Worm (Caenorhabditis elegans) whole organism, young adult: ENCODE measurements around the gene Y47D7A.18.

ENCODE experiments used
- B0261.1 ChIP-seq: sonication (generic microtip); optimal IDR thresholded peaks from 2 replicates; lab custom pipeline; 2016; ENCODE audit warnings: mild to moderate bottlenecking, missing genetic modification characterization, moderate library complexity, missing compliant biosample characterization
- B0336.3 ChIP-seq: fragments of 200-800 bp; sonication (Bioruptor generic); IDR thresholded peaks from 2 replicates; pipeline ENCODE4 v1.3.6; 2022; ENCODE audit warnings: missing genetic modification characterization, missing compliant biosample characterization
- C06A6.2 ChIP-seq: fragments of 200-800 bp; sonication (Bioruptor generic); conservative IDR thresholded peaks from 2 replicates; pipeline ENCODE4 v1.3.6; 2022; ENCODE audit warnings: missing genetic modification characterization, missing compliant biosample characterization
- D2030.7 ChIP-seq: fragments of 200-800 bp; sonication (Bioruptor generic); IDR thresholded peaks from 2 replicates; pipeline ENCODE4 v1.3.6; 2022; ENCODE audit warnings: missing genetic modification reagents, missing genetic modification characterization, missing compliant biosample characterization
- F23B12.7 ChIP-seq: sonication (generic microtip); optimal IDR thresholded peaks from 2 replicates; lab custom pipeline; 2017; ENCODE audit warnings: missing genetic modification characterization, mild to moderate bottlenecking, missing compliant biosample characterization, antibody characterized with exemption, moderate library complexity; ENCODE audit not compliant: insufficient read depth
- F33H1.4 ChIP-seq: fragments of 200-800 bp; sonication (Bioruptor generic); IDR thresholded peaks from 2 replicates; pipeline ENCODE4 v1.3.6; 2022; ENCODE audit warnings: missing genetic modification reagents, missing genetic modification characterization, missing compliant biosample characterization
- F52B5.7 ChIP-seq: sonication (generic microtip); optimal IDR thresholded peaks from 2 replicates; lab custom pipeline; 2016; ENCODE audit warnings: mild to moderate bottlenecking, missing genetic modification characterization, missing compliant biosample characterization
- T26A5.8 ChIP-seq: sonication (generic microtip); optimal IDR thresholded peaks from 2 replicates; lab custom pipeline; 2016; ENCODE audit warnings: missing genetic modification characterization, missing compliant biosample characterization
- Y79H2A.3 ChIP-seq: fragments of 200-800 bp; sonication (Bioruptor generic); conservative IDR thresholded peaks from 2 replicates; pipeline ENCODE4 v1.3.6; 2022; ENCODE audit warnings: missing genetic modification reagents, missing genetic modification characterization, missing compliant biosample characterization
- ama-1 ChIP-seq, 3 experiments: fragments of 150-350 bp in 1 of 3; sonication (generic microtip) in 2 of 3; optimal IDR thresholded peaks; 2 replicates each; lab custom pipeline; 2014 to 2018; ENCODE audit warnings: missing biosample characterization in 2 of 3, missing genetic modification characterization in 2 of 3, missing genetic modification reagents in 2 of 3
- bed-2 ChIP-seq: fragments of 200-800 bp; sonication (Bioruptor generic); IDR thresholded peaks from 2 replicates; pipeline ENCODE4 v1.3.6; 2022; ENCODE audit warnings: missing genetic modification reagents, missing genetic modification characterization, missing compliant biosample characterization
- ceh-27 ChIP-seq: fragments of 200-800 bp; sonication (Bioruptor generic); optimal IDR thresholded peaks from 2 replicates; lab custom pipeline; 2018; ENCODE audit warnings: mild to moderate bottlenecking, missing genetic modification characterization, moderate library complexity, missing compliant biosample characterization
- dpff-1 ChIP-seq: sonication (generic microtip); optimal IDR thresholded peaks from 2 replicates; lab custom pipeline; 2017; ENCODE audit warnings: mild to moderate bottlenecking, missing genetic modification characterization, missing compliant biosample characterization
- ekl-4 ChIP-seq: fragments of 200-800 bp; sonication (Bioruptor generic); IDR thresholded peaks from 2 replicates; pipeline ENCODE4 v1.3.6; 2022; ENCODE audit warnings: missing genetic modification reagents, missing genetic modification characterization, missing compliant biosample characterization
- ets-4 ChIP-seq: fragments of 200-800 bp; sonication (Bioruptor generic); optimal IDR thresholded peaks from 2 replicates; lab custom pipeline; 2018; ENCODE audit warnings: mild to moderate bottlenecking, missing genetic modification characterization, missing compliant biosample characterization
- fkh-3 ChIP-seq: sonication (generic microtip); optimal IDR thresholded peaks from 2 replicates; lab custom pipeline; 2016; ENCODE audit warnings: mild to moderate bottlenecking, missing genetic modification characterization, missing compliant biosample characterization
- hlh-12 ChIP-seq: sonication (generic microtip); optimal IDR thresholded peaks from 2 replicates; lab custom pipeline; 2016; ENCODE audit warnings: missing genetic modification characterization, missing compliant biosample characterization
- hsf-1 ChIP-seq: fragments of 200-800 bp; sonication (Bioruptor generic); IDR thresholded peaks from 2 replicates; pipeline ENCODE4 v1.3.6; 2022; ENCODE audit warnings: missing genetic modification reagents, missing genetic modification characterization, missing compliant biosample characterization
- lag-1 ChIP-seq: fragments of 200-800 bp; sonication (Bioruptor generic); IDR thresholded peaks from 2 replicates; pipeline ENCODE4 v1.3.6; 2022; ENCODE audit warnings: missing genetic modification reagents, missing genetic modification characterization, missing compliant biosample characterization
- let-607 ChIP-seq, 2 experiments: fragments of 200-800 bp in 1 of 2; sonication (Bioruptor generic) in 1 of 2; sonication (generic microtip) in 1 of 2; optimal IDR thresholded peaks; 2 replicates each; lab custom pipeline; 2016 to 2018; ENCODE audit warnings: mild to moderate bottlenecking in 2 of 2, missing compliant biosample characterization in 2 of 2, missing genetic modification characterization in 2 of 2, moderate library complexity in 2 of 2, missing genotype in 1 of 2
- lin-26 ChIP-seq: fragments of 200-800 bp; sonication (Bioruptor generic); IDR thresholded peaks from 2 replicates; pipeline ENCODE4 v1.3.6; 2022; ENCODE audit warnings: missing genetic modification reagents, missing genetic modification characterization, missing compliant biosample characterization
- lin-35 ChIP-seq, 3 experiments: fragments of 150-350 bp in 2 of 3; sonication (generic microtip) in 1 of 3; optimal IDR thresholded peaks; 2 replicates each; lab custom pipeline; 2014 to 2018; ENCODE audit warnings: missing biosample characterization in 3 of 3, missing genetic modification characterization in 3 of 3, missing genetic modification reagents in 3 of 3
- madf-6 ChIP-seq: fragments of 200-800 bp; sonication (Bioruptor generic); IDR thresholded peaks from 2 replicates; pipeline ENCODE4 v1.3.6; 2022; ENCODE audit warnings: missing genetic modification reagents, missing genetic modification characterization, missing compliant biosample characterization
- mcd-1 ChIP-seq: fragments of 200-800 bp; sonication (Bioruptor generic); IDR thresholded peaks from 2 replicates; pipeline ENCODE4 v1.3.6; 2022; ENCODE audit warnings: missing genetic modification reagents, missing genetic modification characterization, missing compliant biosample characterization
- mxl-1 ChIP-seq: sonication (generic microtip); optimal IDR thresholded peaks from 2 replicates; lab custom pipeline; 2016; ENCODE audit warnings: missing genetic modification characterization, missing compliant biosample characterization
- nfya-1 ChIP-seq: sonication (generic microtip); optimal IDR thresholded peaks from 2 replicates; lab custom pipeline; 2017; ENCODE audit warnings: antibody characterized with exemption, missing compliant biosample characterization, missing genetic modification characterization, borderline replicate concordance; ENCODE audit not compliant: insufficient read depth
- nhr-120 ChIP-seq: fragments of 200-800 bp; sonication (Bioruptor generic); IDR thresholded peaks from 2 replicates; pipeline ENCODE4 v1.3.6; 2022; ENCODE audit warnings: missing genetic modification characterization, missing compliant biosample characterization
- nhr-27 ChIP-seq: fragments of 200-800 bp; sonication (Bioruptor generic); optimal IDR thresholded peaks from 2 replicates; lab custom pipeline; 2018; ENCODE audit warnings: mild to moderate bottlenecking, missing genetic modification characterization, moderate library complexity, missing compliant biosample characterization
- nhr-80 ChIP-seq: sonication (generic microtip); optimal IDR thresholded peaks from 2 replicates; lab custom pipeline; 2016; ENCODE audit warnings: missing genetic modification characterization, missing compliant biosample characterization
- nhr-90 ChIP-seq: sonication (generic microtip); optimal IDR thresholded peaks from 2 replicates; lab custom pipeline; 2016; ENCODE audit warnings: missing genotype, mild to moderate bottlenecking, missing genetic modification characterization, missing compliant biosample characterization
- pbrm-1 ChIP-seq: fragments of 200-800 bp; sonication (Bioruptor generic); IDR thresholded peaks from 2 replicates; pipeline ENCODE4 v1.3.6; 2022; ENCODE audit warnings: missing genetic modification reagents, missing genetic modification characterization, missing compliant biosample characterization
- pha-4 ChIP-seq: fragments of 150-350 bp; sonication (generic microtip); optimal IDR thresholded peaks from 2 replicates; lab custom pipeline; 2014; ENCODE audit warnings: missing biosample characterization, missing genetic modification reagents, missing genetic modification characterization
- rec-8 ChIP-seq, 2 experiments: sonication (generic microtip); optimal IDR thresholded peaks; 2 replicates each; lab custom pipeline; 2016; ENCODE audit warnings: mild to moderate bottlenecking in 2 of 2, missing genetic modification characterization in 2 of 2, missing genetic modification reagents in 2 of 2, missing genotype in 2 of 2, missing biosample characterization in 1 of 2, missing compliant biosample characterization in 1 of 2, moderate library complexity in 1 of 2
- snpc-1.3 ChIP-seq: sonication (generic microtip); optimal IDR thresholded peaks from 2 replicates; lab custom pipeline; 2017; ENCODE audit warnings: missing genetic modification characterization, mild to moderate bottlenecking, missing compliant biosample characterization, antibody characterized with exemption, moderate library complexity, missing genotype, missing genetic modification reagents; ENCODE audit not compliant: insufficient read depth
- sptf-2 ChIP-seq: fragments of 200-800 bp; sonication (Bioruptor generic); optimal IDR thresholded peaks from 2 replicates; lab custom pipeline; 2018; ENCODE audit warnings: mild to moderate bottlenecking, missing genetic modification characterization, missing compliant biosample characterization
- tbp1 ChIP-seq: fragments of 200-800 bp; sonication (Bioruptor generic); optimal IDR thresholded peaks from 2 replicates; lab custom pipeline; 2018; ENCODE audit warnings: mild to moderate bottlenecking, missing genetic modification characterization, missing compliant biosample characterization
- zim-3 ChIP-seq: sonication (generic microtip); optimal IDR thresholded peaks from 2 replicates; lab custom pipeline; 2017; ENCODE audit warnings: mild to moderate bottlenecking, missing genetic modification characterization, moderate library complexity, missing compliant biosample characterization

Y47D7A.18 gene

DNA sequence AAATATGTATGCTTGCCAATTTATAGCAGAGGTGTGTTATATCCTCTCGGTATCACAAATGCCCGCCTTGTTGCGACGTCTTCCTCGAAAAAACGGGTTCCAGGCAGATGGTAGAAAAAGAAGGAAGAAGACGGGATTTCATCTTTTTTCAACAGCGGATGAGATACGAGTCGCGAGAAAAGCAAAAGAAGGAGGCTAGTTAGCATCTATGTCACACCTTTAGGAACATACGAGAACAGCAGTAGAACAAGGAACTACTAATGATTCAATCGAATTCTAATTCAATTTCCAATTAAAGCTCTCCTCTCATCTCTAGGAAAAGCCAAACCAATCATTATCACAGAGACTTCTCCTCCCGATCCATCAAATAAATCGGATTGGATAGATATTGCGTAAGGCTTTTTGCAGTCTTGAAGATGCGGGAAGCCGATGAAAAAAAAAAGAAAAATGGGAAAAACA lies 2.0 kb downstream of the Y47D7A.18 start, which contains the start of gene grl-5:
TSS of gene grl-5 (minus strand) at position 51 of the 459 bp plus-strand sequence.
- TF ChIP-seq F23B12.7 (tag; lab: Kevin White, UChicago): no peak
- no peak for TF ChIP-seq ekl-4 (GFP tag; lab: Robert Waterston, UW)
- no peak for TF ChIP-seq sptf-2 (GFP tag; lab: Kevin White, UChicago)
- no peak for TF ChIP-seq C06A6.2 (GFP tag; lab: Robert Waterston, UW)
- TF ChIP-seq F33H1.4 (GFP tag; lab: Robert Waterston, UW): no peak
- no peak for TF ChIP-seq nhr-27
- TF ChIP-seq lag-1 (GFP tag; lab: Robert Waterston, UW): no peak
- TF ChIP-seq B0336.3 (GFP tag; lab: Robert Waterston, UW): no peak
- TF ChIP-seq T26A5.8 (tag; lab: Kevin White, UChicago): no peak
- no peak for TF ChIP-seq madf-6 (GFP tag; lab: Robert Waterston, UW)
- TF ChIP-seq ceh-27: no peak
- TF ChIP-seq lin-26 (GFP tag; lab: Robert Waterston, UW): no peak
- TF ChIP-seq mxl-1 (tag; lab: Kevin White, UChicago): no peak
- no peak for TF ChIP-seq nfya-1 (tag; lab: Kevin White, UChicago)
- no peak for TF ChIP-seq hlh-12 (tag; lab: Kevin White, UChicago)

DNA sequence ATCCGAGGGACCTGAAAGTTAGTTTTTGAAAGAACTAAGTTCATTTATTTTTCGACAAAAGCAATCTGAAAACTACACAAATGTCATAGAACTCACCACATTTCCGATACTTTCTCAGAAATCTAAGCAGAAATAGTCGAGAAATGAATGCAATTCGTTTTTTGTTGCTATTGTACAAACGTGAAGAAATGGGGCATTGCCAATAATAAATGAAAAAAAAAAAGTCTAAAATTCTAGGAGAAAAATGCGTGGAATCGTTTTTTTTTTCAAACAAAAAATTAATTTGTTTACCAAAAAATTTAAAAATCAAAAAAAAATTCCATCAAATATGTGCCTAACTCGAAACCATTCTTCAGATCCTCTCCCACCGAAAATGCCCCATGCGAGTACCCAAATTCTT lies 4.9 kb downstream of the Y47D7A.18 start, which contains the start of gene Y47D7A.17:
TSS of gene Y47D7A.17 (minus strand) at position 101 of the 400 bp plus-strand sequence.
- no peak for TF ChIP-seq mxl-1 (tag; lab: Kevin White, UChicago)
- TF ChIP-seq nhr-80: no peak
- TF ChIP-seq Y79H2A.3 (GFP tag; lab: Robert Waterston, UW): no peak
- no peak for TF ChIP-seq nhr-90 (tag; lab: Kevin White, UChicago)
- TF ChIP-seq fkh-3: no peak
- TF ChIP-seq hsf-1: no peak
- TF ChIP-seq tbp1: no peak
- no peak for TF ChIP-seq mcd-1 (GFP tag; lab: Robert Waterston, UW)
- TF ChIP-seq ekl-4 (GFP tag; lab: Robert Waterston, UW): no peak
- no peak for TF ChIP-seq F52B5.7
- TF ChIP-seq pha-4 (tag; lab: Kevin White, UChicago): no peak
- TF ChIP-seq D2030.7 (GFP tag; lab: Robert Waterston, UW): no peak

DNA sequence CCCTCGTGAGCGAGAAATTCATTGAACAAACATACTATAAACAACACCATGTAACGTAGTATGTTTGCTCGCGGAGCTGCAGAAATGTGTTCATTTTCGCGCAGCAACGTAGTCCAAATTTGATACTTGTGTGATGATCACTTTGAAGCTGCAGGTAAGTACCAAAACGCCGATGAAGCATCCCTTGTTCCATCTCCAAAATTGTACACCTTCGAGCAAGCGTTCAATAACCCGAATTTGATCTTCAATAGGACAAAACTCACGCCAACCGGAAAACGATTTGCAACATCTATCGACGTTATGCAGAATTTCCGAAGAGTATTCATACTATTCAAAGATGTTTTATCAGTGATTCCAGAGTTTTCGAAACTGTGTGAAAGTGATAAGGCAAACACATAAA lies 6.0 kb downstream of the Y47D7A.18 start, which contains the start of gene Y47D7A.3:
TSS of gene Y47D7A.3 (plus strand) at position 301 of the 400 bp plus-strand sequence.
- TF ChIP-seq let-607 (tag; optimal IDR thresholded peaks at IDR 0.05; lab: Kevin White, UChicago) (no peak), C06A6.2 (GFP tag; lab: Robert Waterston, UW) (no peak), zim-3 (no peak), B0261.1 (no peak), pbrm-1 (no peak), rec-8 (tag; optimal IDR thresholded peaks at IDR 0.05; lab: Kevin White, UChicago) (no peak), nhr-120 (GFP tag; lab: Robert Waterston, UW) (no peak), snpc-1.3 (tag; lab: Kevin White, UChicago) (no peak)

ce11 chrV:4407519-4407918 lies 9.1 kb downstream of the Y47D7A.18 start, which contains the start of gene nhr-118:
Gene nhr-118 (plus strand): TSS chrV:4407819.
- TF ChIP-seq nhr-80 (no peak), lin-35 (GFP tag; optimal IDR thresholded peaks at IDR 0.05; lab: Kevin White, UChicago) (no peak), ets-4 (GFP tag; lab: Kevin White, UChicago) (no peak), ama-1 (optimal IDR thresholded peaks at IDR 0.05; lab: Kevin White, UChicago) (no peak), ama-1 (GFP tag; optimal IDR thresholded peaks at IDR 0.05; lab: Kevin White, UChicago) (no peak), bed-2 (no peak), F52B5.7 (no peak), B0336.3 (GFP tag; lab: Robert Waterston, UW) (no peak), dpff-1 (tag; lab: Kevin White, UChicago) (no peak)
- TF ChIP-seq, all 124 proteins: peak for 0
